Worm (Caenorhabditis elegans) whole organism, L4 larva: ENCODE data around the gene oac-53.

Source experiments
- cey-2 ChIP-seq: sonication (generic microtip); optimal IDR thresholded peaks from 3 replicates; lab custom pipeline; 2017; ENCODE audit warnings: missing genetic modification characterization, mild to moderate bottlenecking, missing compliant biosample characterization, antibody characterized with exemption, borderline replicate concordance; ENCODE audit not compliant: insufficient read depth
- fkh-10 ChIP-seq: fragments of 150-350 bp; optimal IDR thresholded peaks from 2 replicates; lab custom pipeline; 2014; ENCODE audit warnings: missing biosample characterization, missing genetic modification reagents, missing genetic modification characterization
- nhr-76 ChIP-seq: fragments of 150-350 bp; optimal IDR thresholded peaks from 2 replicates; lab custom pipeline; 2014; ENCODE audit warnings: missing biosample characterization, missing genetic modification characterization
- unc-62 ChIP-seq, 3 experiments: fragments of 150-350 bp in 1 of 3; sonication (generic microtip); optimal IDR thresholded peaks in 2 of 3; peaks in 1 of 3; 1 replicate in 1 of 3; 2 replicates in 2 of 3; lab custom pipeline; 2014 to 2017; ENCODE audit warnings: missing biosample characterization in 3 of 3, missing genetic modification characterization in 3 of 3, missing genetic modification reagents in 3 of 3, missing genotype in 1 of 3
- ztf-11 ChIP-seq: fragments of 150-350 bp; optimal IDR thresholded peaks from 2 replicates; lab custom pipeline; 2014; ENCODE audit warnings: missing biosample characterization, missing genetic modification characterization

DNA sequence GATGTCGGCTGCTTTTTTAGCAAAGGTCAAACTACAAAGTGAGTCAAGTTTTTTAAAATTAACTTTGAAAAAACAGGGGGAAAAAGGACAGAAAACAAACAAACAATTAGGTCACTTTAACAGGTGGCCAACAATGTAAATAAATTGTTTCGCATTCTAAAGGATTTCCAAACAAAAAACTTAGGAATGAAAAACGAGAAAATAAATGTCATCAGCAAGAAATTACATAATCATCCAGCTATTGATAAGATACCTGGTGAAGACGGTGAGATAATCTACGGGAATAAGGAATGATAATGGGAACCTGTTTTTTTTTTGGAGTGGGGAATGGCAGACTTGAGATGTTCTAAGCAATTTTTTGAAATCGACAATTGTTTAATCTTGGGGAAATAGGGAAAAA, 31.7 kb downstream of the oac-53 start:
- TF ChIP-seq nhr-76 (tag; lab: Kevin White, UChicago), result no peak
- TF ChIP-seq cey-2, result no peak
- no peak for TF ChIP-seq unc-62 (GFP tag; optimal IDR thresholded peaks at IDR 0.05 in 1 of 2; lab: Kevin White, UChicago)
- TF ChIP-seq unc-62 (tag; optimal IDR thresholded peaks at IDR 0.05; lab: Kevin White, UChicago), result no peak
- TF ChIP-seq ztf-11 (tag; lab: Kevin White, UChicago), result no peak
- no peak for TF ChIP-seq fkh-10
